Fruit fly (Drosophila melanogaster) whole organism, embryonic: ENCODE data around the gene CG14079.

Experiments used
- ATbp ChIP-seq: fragments of 200-800 bp; sonication (Bioruptor generic); optimal IDR thresholded peaks from 2 replicates; lab custom pipeline; 2017; ENCODE audit warnings: missing biosample characterization, mild to moderate bottlenecking, missing genetic modification characterization, missing genetic modification reagents
- BEAF-32 ChIP-seq: fragments of 200-800 bp; sonication (Bioruptor generic); optimal IDR thresholded peaks from 3 replicates; lab custom pipeline; 2017; ENCODE audit warnings: missing biosample characterization, missing genetic modification characterization, mild to moderate bottlenecking, moderate library complexity, missing genetic modification reagents
- BtbVII ChIP-seq: fragments of 200-800 bp; sonication (Bioruptor generic); optimal IDR thresholded peaks from 3 replicates; lab custom pipeline; 2017; ENCODE audit warnings: missing biosample characterization, mild to moderate bottlenecking, missing genetic modification characterization
- CG11085 ChIP-seq: fragments of 200-800 bp; sonication (Bioruptor generic); IDR thresholded peaks from 2 replicates; pipeline ENCODE4 v1.3.6; 2022; ENCODE audit warnings: missing biosample characterization, missing genetic modification characterization
- CG12769 ChIP-seq: fragments of 200-800 bp; sonication (Bioruptor generic); optimal IDR thresholded peaks from 2 replicates; lab custom pipeline; 2019; ENCODE audit warnings: missing biosample characterization, mild to moderate bottlenecking, missing genetic modification characterization, moderate library complexity
- CG15479 ChIP-seq: fragments of 200-800 bp; sonication (Bioruptor generic); optimal IDR thresholded peaks from 3 replicates; lab custom pipeline; 2019; ENCODE audit warnings: missing biosample characterization, mild to moderate bottlenecking, missing genetic modification characterization, moderate library complexity
- CG16779 ChIP-seq: fragments of 200-800 bp; sonication (Bioruptor generic); IDR thresholded peaks from 2 replicates; pipeline ENCODE4 v1.3.6; 2022; ENCODE audit warnings: missing biosample characterization, missing genetic modification characterization
- CG16815 ChIP-seq: fragments of 200-800 bp; sonication (Bioruptor generic); optimal IDR thresholded peaks from 3 replicates; lab custom pipeline; 2017; ENCODE audit warnings: missing biosample characterization, mild to moderate bottlenecking, missing genetic modification characterization
- CG18476 ChIP-seq: fragments of 200-800 bp; sonication (Bioruptor generic); optimal IDR thresholded peaks from 2 replicates; lab custom pipeline; 2016; ENCODE audit warnings: missing biosample characterization, mild to moderate bottlenecking, missing genetic modification characterization
- CG18764 ChIP-seq: fragments of 200-800 bp; sonication (Bioruptor generic); optimal IDR thresholded peaks from 3 replicates; lab custom pipeline; 2016; ENCODE audit warnings: missing biosample characterization, missing genetic modification characterization
- CG2202 ChIP-seq: fragments of 200-800 bp; sonication (Bioruptor generic); optimal IDR thresholded peaks from 2 replicates; lab custom pipeline; 2018; ENCODE audit warnings: missing biosample characterization, mild to moderate bottlenecking, missing genetic modification characterization
- CG3163 ChIP-seq: fragments of 200-800 bp; sonication (Bioruptor generic); optimal IDR thresholded peaks from 3 replicates; lab custom pipeline; 2016; ENCODE audit warnings: missing biosample characterization, missing genetic modification characterization
- CG3995 ChIP-seq: fragments of 200-800 bp; sonication (Bioruptor generic); optimal IDR thresholded peaks from 3 replicates; lab custom pipeline; 2016; ENCODE audit warnings: missing biosample characterization, missing genetic modification characterization
- CG4617 ChIP-seq: fragments of 200-800 bp; sonication (Bioruptor generic); optimal IDR thresholded peaks from 3 replicates; lab custom pipeline; 2016; ENCODE audit warnings: missing biosample characterization, missing genetic modification characterization, borderline replicate concordance
- CG7839 ChIP-seq: fragments of 200-800 bp; sonication (Bioruptor generic); optimal IDR thresholded peaks from 3 replicates; lab custom pipeline; 2018; ENCODE audit warnings: missing biosample characterization, mild to moderate bottlenecking, missing genetic modification characterization, moderate library complexity
- CG9609 ChIP-seq: fragments of 200-800 bp; sonication (Bioruptor generic); optimal IDR thresholded peaks from 3 replicates; lab custom pipeline; 2016; ENCODE audit warnings: missing biosample characterization, missing genetic modification characterization
- Dfd ChIP-seq, 2 experiments: fragments of >200 bp; optimal IDR thresholded peaks; 2 replicates each; lab custom pipeline; 2017; ENCODE audit warnings: missing biosample characterization in 2 of 2, missing genetic modification characterization in 2 of 2
- Mad ChIP-seq: fragments of 200-800 bp; sonication (Bioruptor generic); optimal IDR thresholded peaks from 2 replicates; lab custom pipeline; 2016; ENCODE audit warnings: missing biosample characterization, missing genetic modification characterization
- NC2β ChIP-seq: fragments of 200-800 bp; sonication (Bioruptor generic); optimal IDR thresholded peaks from 2 replicates; lab custom pipeline; 2016; ENCODE audit warnings: missing biosample characterization, missing genetic modification characterization
- Pdp1 ChIP-seq, 2 experiments: fragments of 200-800 bp; sonication (Bioruptor generic); optimal IDR thresholded peaks; 3 replicates each; lab custom pipeline; 2016; ENCODE audit warnings: missing biosample characterization in 2 of 2, missing genetic modification characterization in 2 of 2, mild to moderate bottlenecking in 1 of 2, moderate library complexity in 1 of 2
- Side ChIP-seq: fragments of 200-800 bp; sonication (Bioruptor generic); optimal IDR thresholded peaks from 2 replicates; lab custom pipeline; 2016; ENCODE audit warnings: missing biosample characterization, missing genetic modification characterization
- Sox100B ChIP-seq: fragments of 200-800 bp; sonication (Bioruptor generic); optimal IDR thresholded peaks from 3 replicates; lab custom pipeline; 2018; ENCODE audit warnings: missing biosample characterization, mild to moderate bottlenecking, missing genetic modification characterization
- Xrp1 ChIP-seq: fragments of 200-800 bp; sonication (Bioruptor generic); IDR thresholded peaks from 2 replicates; pipeline ENCODE4 v1.3.6; 2022; ENCODE audit warnings: missing biosample characterization, missing genetic modification characterization
- ash1 ChIP-seq: fragments of 200-800 bp; sonication (Bioruptor generic); optimal IDR thresholded peaks from 2 replicates; lab custom pipeline; 2018; ENCODE audit warnings: missing biosample characterization, mild to moderate bottlenecking, missing genetic modification characterization
- ato ChIP-seq: fragments of 200-800 bp; sonication (Bioruptor generic); IDR thresholded peaks from 2 replicates; pipeline ENCODE4 v1.3.6; 2022; ENCODE audit warnings: missing biosample characterization, missing genetic modification characterization; ENCODE audit not compliant: partially characterized antibody
- cas ChIP-seq: fragments of 200-800 bp; sonication (Bioruptor generic); IDR thresholded peaks from 2 replicates; pipeline ENCODE4 v1.3.6; 2022; ENCODE audit warnings: missing biosample characterization, missing genetic modification characterization
- cwo ChIP-seq: fragments of 200-800 bp; sonication (Bioruptor generic); optimal IDR thresholded peaks from 3 replicates; lab custom pipeline; 2017; ENCODE audit warnings: missing biosample characterization, missing genetic modification characterization, mild to moderate bottlenecking, moderate library complexity, missing genetic modification reagents
- dm ChIP-seq: fragments of 200-800 bp; sonication (Bioruptor generic); optimal IDR thresholded peaks from 3 replicates; lab custom pipeline; 2016; ENCODE audit warnings: missing biosample characterization, missing genetic modification characterization
- ems ChIP-seq: fragments of 200-800 bp; sonication (Bioruptor generic); optimal IDR thresholded peaks from 3 replicates; lab custom pipeline; 2016; ENCODE audit warnings: missing biosample characterization, missing genetic modification characterization
- esg ChIP-seq: fragments of 200-800 bp; sonication (Bioruptor generic); conservative IDR thresholded peaks from 2 replicates; pipeline ENCODE4 v1.3.6; 2022; ENCODE audit warnings: missing biosample characterization, missing genetic modification characterization
- grau ChIP-seq: fragments of 200-800 bp; optimal IDR thresholded peaks from 3 replicates; lab custom pipeline; 2019; ENCODE audit warnings: missing biosample characterization, mild to moderate bottlenecking, missing genetic modification characterization, moderate library complexity
- ham ChIP-seq: fragments of 200-800 bp; sonication (Bioruptor generic); IDR thresholded peaks from 2 replicates; pipeline ENCODE4 v1.3.6; 2022; ENCODE audit warnings: missing biosample characterization, missing genetic modification characterization
- her ChIP-seq: fragments of 200-800 bp; sonication (Bioruptor generic); optimal IDR thresholded peaks from 2 replicates; lab custom pipeline; 2016; ENCODE audit warnings: missing biosample characterization, missing genetic modification characterization
- hkb ChIP-seq, 2 experiments: fragments of 200-800 bp in 1 of 2; fragments of >200 bp in 1 of 2; sonication (Bioruptor generic) in 1 of 2; IDR thresholded peaks in 1 of 2; optimal IDR thresholded peaks in 1 of 2; 2 replicates each; pipeline versions ENCODE4 v1.3.6 to Lab custom; 2017 to 2022; ENCODE audit warnings: missing biosample characterization in 1 of 2, missing genetic modification characterization in 1 of 2
- insv ChIP-seq, 2 experiments: fragments of 200-800 bp; sonication (Bioruptor generic); optimal IDR thresholded peaks; 3 replicates each; lab custom pipeline; 2016 to 2018; ENCODE audit warnings: missing biosample characterization in 2 of 2, missing genetic modification characterization in 2 of 2
- inv ChIP-seq: fragments of 200-800 bp; sonication (Bioruptor generic); IDR thresholded peaks from 2 replicates; pipeline ENCODE4 v1.3.6; 2022; ENCODE audit warnings: missing biosample characterization, missing genetic modification characterization; ENCODE audit not compliant: partially characterized antibody
- kah ChIP-seq: fragments of 200-800 bp; sonication (Bioruptor generic); optimal IDR thresholded peaks from 2 replicates; lab custom pipeline; 2018; ENCODE audit warnings: missing biosample characterization, mild to moderate bottlenecking, missing genetic modification characterization
- ken ChIP-seq: fragments of 200-800 bp; sonication (Bioruptor generic); IDR thresholded peaks from 3 replicates; pipeline ENCODE4 v1.3.6; 2022; ENCODE audit warnings: missing biosample characterization, missing genetic modification characterization
- klu ChIP-seq: fragments of 200-800 bp; sonication (Bioruptor generic); IDR thresholded peaks from 2 replicates; pipeline ENCODE4 v1.3.6; 2022; ENCODE audit warnings: missing biosample characterization, missing genetic modification characterization
- nau ChIP-seq: fragments of 200-800 bp; sonication (Bioruptor generic); optimal IDR thresholded peaks from 3 replicates; lab custom pipeline; 2017; ENCODE audit warnings: missing biosample characterization, mild to moderate bottlenecking, missing genetic modification characterization, missing genetic modification reagents
- pzg ChIP-seq: fragments of 200-800 bp; sonication (Bioruptor generic); optimal IDR thresholded peaks from 3 replicates; lab custom pipeline; 2018; ENCODE audit warnings: missing biosample characterization, mild to moderate bottlenecking, missing genetic modification characterization, moderate library complexity
- sens-2 ChIP-seq: fragments of 200-800 bp; sonication (Bioruptor generic); IDR thresholded peaks from 2 replicates; pipeline ENCODE4 v1.3.6; 2022; ENCODE audit warnings: missing biosample characterization, missing genetic modification characterization
- sob ChIP-seq: fragments of 200-800 bp; sonication (Bioruptor generic); IDR thresholded peaks from 2 replicates; pipeline ENCODE4 v1.3.6; 2022; ENCODE audit warnings: missing biosample characterization, missing genetic modification characterization
- sr ChIP-seq: fragments of 200-800 bp; sonication (Bioruptor generic); IDR thresholded peaks from 3 replicates; pipeline ENCODE4 v1.3.6; 2022; ENCODE audit warnings: missing biosample characterization, missing genetic modification characterization
- tio ChIP-seq: fragments of 200-800 bp; sonication (Bioruptor generic); optimal IDR thresholded peaks from 2 replicates; lab custom pipeline; 2017; ENCODE audit warnings: missing biosample characterization, missing genetic modification characterization, inconsistent platforms
- tll ChIP-seq, 2 experiments: fragments of 200-800 bp in 1 of 2; fragments of >200 bp in 1 of 2; sonication (Bioruptor generic) in 1 of 2; optimal IDR thresholded peaks; 2 replicates each; lab custom pipeline; 2017 to 2019; ENCODE audit warnings: missing biosample characterization in 2 of 2, missing genetic modification characterization in 2 of 2, mild to moderate bottlenecking in 1 of 2, moderate library complexity in 1 of 2
- ttk ChIP-seq: fragments of 200-800 bp; sonication (Bioruptor generic); IDR thresholded peaks from 2 replicates; pipeline ENCODE4 v2.1.2; 2022; ENCODE audit warnings: missing biosample characterization, missing genetic modification characterization
- unc-4 ChIP-seq: fragments of 200-800 bp; sonication (Bioruptor generic); IDR thresholded peaks from 2 replicates; pipeline ENCODE4 v1.3.6; 2022; ENCODE audit warnings: missing biosample characterization, missing genetic modification characterization; ENCODE audit not compliant: partially characterized antibody

Gene CG14079

DNA sequence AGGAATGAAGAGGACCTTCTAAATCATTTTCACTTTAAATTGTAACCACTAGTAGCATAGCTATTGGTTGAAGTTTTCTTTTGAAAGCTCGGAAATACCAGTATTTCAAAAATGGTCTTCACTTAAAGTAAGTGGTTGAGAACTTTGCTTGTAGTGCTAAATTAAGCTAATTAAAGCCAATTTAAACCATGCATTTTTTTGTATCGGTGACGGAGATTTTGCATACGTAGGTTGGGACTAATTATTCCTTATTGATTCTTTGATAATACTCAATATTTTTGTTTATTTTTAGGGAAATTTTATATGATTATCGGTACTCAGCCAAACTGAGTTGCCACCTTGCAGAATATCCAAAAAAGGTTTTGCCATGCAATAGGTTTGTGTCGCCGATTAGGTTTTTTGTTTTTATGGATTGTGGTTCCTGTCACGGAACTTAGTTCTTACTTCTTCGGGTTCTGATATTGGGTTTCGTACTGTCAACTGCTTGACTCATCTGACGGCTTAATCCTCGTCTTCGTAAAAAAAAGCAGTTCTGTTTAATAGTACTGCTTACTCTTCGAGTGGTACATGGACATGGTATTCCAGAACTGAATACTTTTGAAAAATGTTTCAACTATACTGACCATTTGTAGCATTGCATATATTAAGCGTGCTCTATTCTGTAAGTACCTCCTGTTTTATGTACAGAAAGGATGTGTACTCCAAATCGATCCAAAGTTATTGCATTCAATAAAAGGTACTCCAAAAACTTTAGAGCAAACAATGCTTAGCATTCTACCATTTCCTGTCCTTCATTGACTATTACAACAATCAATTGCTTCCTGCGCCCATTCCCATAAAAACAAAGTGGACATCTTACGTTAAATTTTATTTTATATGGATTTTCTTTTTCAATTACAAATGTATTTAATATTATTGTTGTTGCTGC, 42.5 kb downstream of the CG14079 start (continued):
- TF ChIP-seq Pdp1 (GFP tag; optimal IDR thresholded peaks at IDR 0.05; lab: Kevin White, UChicago), result peak in 1 of 2 experiments; percentile 9
- no peak for TF ChIP-seq CG4617 (GFP tag; lab: Kevin White, UChicago)
- no peak for TF ChIP-seq Side
- TF ChIP-seq her, result peak; percentile 29
- no peak for TF ChIP-seq Sox100B (GFP tag; lab: Kevin White, UChicago)
- no peak for TF ChIP-seq unc-4 (GFP tag; lab: Robert Waterston, UW)
- peak in 1 of 2 experiments; percentile 59 for TF ChIP-seq insv (GFP tag; optimal IDR thresholded peaks at IDR 0.05; lab: Kevin White, UChicago)
- TF ChIP-seq tio, result no peak
- no peak for TF ChIP-seq esg (GFP tag; lab: Robert Waterston, UW)
- no peak for TF ChIP-seq nau
- no peak for TF ChIP-seq Mad
- no peak for TF ChIP-seq tll (GFP tag; optimal IDR thresholded peaks at IDR 0.05; lab: Kevin White, UChicago)
- TF ChIP-seq dm (GFP tag; lab: Kevin White, UChicago), result no peak
- TF ChIP-seq ems, result no peak
- TF ChIP-seq ken (GFP tag; lab: Robert Waterston, UW), result 0 out of 3 replicates have a peak, but pooled peaks have one; percentile 40
- no peak for TF ChIP-seq CG11085 (GFP tag; lab: Robert Waterston, UW)
- peak in 1 of 2 experiments; percentile 83 for TF ChIP-seq Dfd (GFP tag; optimal IDR thresholded peaks at IDR 0.05; lab: Kevin White, UChicago)
- no peak for TF ChIP-seq ttk
- no peak for TF ChIP-seq CG3995
- no peak for TF ChIP-seq kah (GFP tag; lab: Kevin White, UChicago)
- no peak for TF ChIP-seq sens-2 (GFP tag; lab: Robert Waterston, UW)
- TF ChIP-seq CG18764 (GFP tag; lab: Kevin White, UChicago), result no peak
- no peak for TF ChIP-seq cwo
- TF ChIP-seq ato (GFP tag; lab: Robert Waterston, UW), result no peak
- no peak for TF ChIP-seq cas (GFP tag; lab: Robert Waterston, UW)
- no peak for TF ChIP-seq CG15479
- TF ChIP-seq sr (GFP tag; lab: Robert Waterston, UW), result no peak
- no peak for TF ChIP-seq CG18476 (GFP tag; lab: Kevin White, UChicago)
- no peak for TF ChIP-seq Xrp1 (GFP tag; lab: Robert Waterston, UW)
- no peak for TF ChIP-seq CG16815 (GFP tag; lab: Kevin White, UChicago)
- no peak for TF ChIP-seq ATbp (GFP tag; lab: Kevin White, UChicago)
- TF ChIP-seq grau (tag; lab: Kevin White, UChicago), result peak; percentile 24
- peak; percentile 45 for TF ChIP-seq pzg (GFP tag; lab: Kevin White, UChicago)
- no peak for TF ChIP-seq BtbVII
- no peak for TF ChIP-seq inv (GFP tag; lab: Robert Waterston, UW)
- no peak for TF ChIP-seq ham (GFP tag; lab: Robert Waterston, UW)
- no peak for TF ChIP-seq NC2β (GFP tag; lab: Kevin White, UChicago)
- peak; percentile 46 for TF ChIP-seq BEAF-32 (GFP tag; lab: Kevin White, UChicago)
- TF ChIP-seq ash1 (GFP tag; lab: Kevin White, UChicago), result no peak
- TF ChIP-seq CG12769 (tag; lab: Kevin White, UChicago), result peak; percentile 31
- no peak for TF ChIP-seq CG2202 (tag; lab: Kevin White, UChicago)
- TF ChIP-seq hkb (optimal IDR thresholded peaks at IDR 0.05; lab: Kevin White, UChicago), result peak; percentile 87
- no peak for TF ChIP-seq hkb (GFP tag; IDR thresholded peaks at IDR 0.05; lab: Robert Waterston, UW)
- peak; percentile 54 for TF ChIP-seq CG9609 (GFP tag; lab: Kevin White, UChicago)
- TF ChIP-seq CG7839 (tag; lab: Kevin White, UChicago), result no peak
- peak; percentile 51; the same call in 1 of the 2 replicates for TF ChIP-seq sob (GFP tag; lab: Robert Waterston, UW)
- TF ChIP-seq CG16779 (GFP tag; lab: Robert Waterston, UW), result no peak
- peak; percentile 33 for TF ChIP-seq CG3163 (GFP tag; lab: Kevin White, UChicago)
- TF ChIP-seq klu, result no peak
